Fruit fly (Drosophila melanogaster): ENCODE results near the gene Or10a.

The Or10a gene

DNA sequence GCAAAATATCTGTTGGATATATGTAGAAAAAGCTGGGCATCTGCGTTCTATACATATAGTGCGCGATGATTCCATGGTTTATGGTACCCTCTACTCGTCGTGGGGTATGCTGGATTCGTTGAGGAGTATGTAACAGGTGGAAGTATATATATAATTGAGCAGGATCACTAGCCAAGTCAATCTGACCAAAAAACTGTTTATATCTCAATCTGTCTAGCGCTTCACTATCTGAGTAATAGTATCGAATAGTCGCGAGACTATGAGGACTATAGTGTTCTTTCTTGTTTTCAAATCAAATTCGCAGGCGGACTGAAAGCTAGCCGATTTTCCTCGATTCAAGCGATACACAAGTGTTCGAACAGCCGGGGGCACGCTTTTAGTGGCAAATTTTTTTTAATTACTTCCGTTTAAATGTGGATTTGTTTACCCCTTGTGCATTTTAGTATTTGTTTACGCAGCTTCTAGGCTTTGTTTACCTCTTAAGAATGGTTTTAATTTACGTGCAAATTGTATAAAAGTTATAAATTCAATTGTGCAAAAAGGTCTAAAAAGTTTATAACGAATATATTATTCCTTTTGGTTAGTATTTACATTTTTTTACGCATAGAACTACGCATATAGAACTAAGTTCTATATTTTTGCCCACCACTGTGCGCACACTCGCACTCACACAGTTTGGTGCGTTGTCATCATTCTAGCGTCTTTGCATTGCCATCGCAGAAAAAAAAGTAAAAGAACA, 26.4 kb downstream of the Or10a start (continued):
- TF ChIP-seq pfk (GFP tag; optimal IDR thresholded peaks at IDR 0.05) = no peak
- TF ChIP-seq hbn (GFP tag; IDR thresholded peaks at IDR 0.05; ENCODE audit: partially characterized antibody) = no peak
- peak; percentile 74 for TF ChIP-seq Hsf (GFP tag; optimal IDR thresholded peaks at IDR 0.05)
- TF ChIP-seq BEAF-32 (GFP tag; optimal IDR thresholded peaks at IDR 0.05) = no peak
- TF ChIP-seq seq (GFP tag; IDR thresholded peaks at IDR 0.05) = peak; percentile 71
- no peak for TF ChIP-seq insv (GFP tag; optimal IDR thresholded peaks at IDR 0.05)
- no peak for TF ChIP-seq CG15479 (GFP tag; optimal IDR thresholded peaks at IDR 0.05)
- TF ChIP-seq nmo (GFP tag; optimal IDR thresholded peaks at IDR 0.05) = peak; percentile 83
- peak; percentile 68 for TF ChIP-seq pum (GFP tag; optimal IDR thresholded peaks at IDR 0.05)
- peak; percentile 10 for TF ChIP-seq CG3163 (GFP tag; optimal IDR thresholded peaks at IDR 0.05)
- peak; percentile 50 for TF ChIP-seq ewg (GFP tag; optimal IDR thresholded peaks at IDR 0.05)
- peak; percentile 77 for TF ChIP-seq CG1647 (GFP tag; optimal IDR thresholded peaks at IDR 0.05)
- TF ChIP-seq h (optimal IDR thresholded peaks at IDR 0.05) = no peak
- TF ChIP-seq CG1603 (tag; optimal IDR thresholded peaks at IDR 0.05) = peak; percentile 92
- peak; percentile 72 for TF ChIP-seq CG11695 (GFP tag; IDR thresholded peaks at IDR 0.05)
- peak; percentile 67 for TF ChIP-seq CG12744 (GFP tag; optimal IDR thresholded peaks at IDR 0.05)
- TF ChIP-seq CG7987 (GFP tag; optimal IDR thresholded peaks at IDR 0.05) = no peak
- TF ChIP-seq caup (GFP tag; optimal IDR thresholded peaks at IDR 0.05; ENCODE audit: severe bottlenecking) = peak; percentile 77
- peak; percentile 81 for TF ChIP-seq CG10959 (GFP tag; IDR thresholded peaks at IDR 0.05)
- peak in 1 of 2 experiments; percentile 10 for TF ChIP-seq pan (optimal IDR thresholded peaks at IDR 0.05)
- TF ChIP-seq pan (GFP tag; optimal IDR thresholded peaks at IDR 0.05 in 1 of 2, IDR thresholded peaks at IDR 0.05 in 1 of 2) = peak in 1 of 2 experiments; percentile 86
- TF ChIP-seq CG10462 (GFP tag; optimal IDR thresholded peaks at IDR 0.05) = peak; percentile 44
- TF ChIP-seq Dfd (GFP tag; optimal IDR thresholded peaks at IDR 0.05) = no peak
- peak in 1 of 2 experiments; percentile 88 for TF ChIP-seq eve (GFP tag; optimal IDR thresholded peaks at IDR 0.05)
- peak; percentile 70 for TF ChIP-seq Bdp1 (GFP tag; optimal IDR thresholded peaks at IDR 0.05)
- peak; percentile 55 for TF ChIP-seq CG8944 (GFP tag; optimal IDR thresholded peaks at IDR 0.05)
- peak; percentile 37 for TF ChIP-seq Atf-2 (GFP tag; optimal IDR thresholded peaks at IDR 0.05)
- TF ChIP-seq sob (GFP tag; IDR thresholded peaks at IDR 0.05) = peak; percentile 90
- no peak for TF ChIP-seq CG4360 (GFP tag; IDR thresholded peaks at IDR 0.05)
- peak; percentile 78 for TF ChIP-seq CG13424 (tag; optimal IDR thresholded peaks at IDR 0.05)
- TF ChIP-seq CG10543 (GFP tag; optimal IDR thresholded peaks at IDR 0.05) = peak; percentile 26
- peak; percentile 9 for TF ChIP-seq HmgD (GFP tag; optimal IDR thresholded peaks at IDR 0.05)
- peak; percentile 56 for TF ChIP-seq zen (tag; optimal IDR thresholded peaks at IDR 0.05)
- peak; percentile 76 for TF ChIP-seq CG17612 (GFP tag; IDR thresholded peaks at IDR 0.05)
- peak; percentile 63 for TF ChIP-seq peb (GFP tag; IDR thresholded peaks at IDR 0.05)
- TF ChIP-seq Mad (GFP tag; optimal IDR thresholded peaks at IDR 0.05) = peak; percentile 45
- TF ChIP-seq CG15601 (tag; optimal IDR thresholded peaks at IDR 0.05) = peak; percentile 55
- peak; percentile 91 for TF ChIP-seq CG9932 (GFP tag; IDR thresholded peaks at IDR 0.05)
- TF ChIP-seq run (tag; optimal IDR thresholded peaks at IDR 0.05) = peak; percentile 39
- peak; percentile 77 for TF ChIP-seq klu (GFP tag; IDR thresholded peaks at IDR 0.05)
- TF ChIP-seq Opbp (GFP tag; IDR thresholded peaks at IDR 0.05; ENCODE audit: partially characterized antibody) = no peak
- TF ChIP-seq Hey (tag; optimal IDR thresholded peaks at IDR 0.05) = peak; percentile 5
- peak; percentile 65 for TF ChIP-seq CG1024 (GFP tag; IDR thresholded peaks at IDR 0.05)
- peak; percentile 62 for TF ChIP-seq CG9437 (GFP tag; optimal IDR thresholded peaks at IDR 0.05)
- no peak for TF ChIP-seq sc (optimal IDR thresholded peaks at IDR 0.05)
- peak; percentile 52 for TF ChIP-seq sc (GFP tag; optimal IDR thresholded peaks at IDR 0.05)
- TF ChIP-seq Ets65A (GFP tag) = peak; percentile 97
- peak; percentile 71 for TF ChIP-seq ro (GFP tag; IDR thresholded peaks at IDR 0.05)
- TF ChIP-seq CG13123 (GFP tag; optimal IDR thresholded peaks at IDR 0.05) = peak; percentile 1
- peak; percentile 43 for TF ChIP-seq sqz (GFP tag; optimal IDR thresholded peaks at IDR 0.05)
- peak; percentile 48; the same call in 1 of the 2 replicates for TF ChIP-seq Lim3 (GFP tag; IDR thresholded peaks at IDR 0.05)
